Fruit fly (Drosophila melanogaster): ENCODE data around the gene OtopLa.

DNA sequence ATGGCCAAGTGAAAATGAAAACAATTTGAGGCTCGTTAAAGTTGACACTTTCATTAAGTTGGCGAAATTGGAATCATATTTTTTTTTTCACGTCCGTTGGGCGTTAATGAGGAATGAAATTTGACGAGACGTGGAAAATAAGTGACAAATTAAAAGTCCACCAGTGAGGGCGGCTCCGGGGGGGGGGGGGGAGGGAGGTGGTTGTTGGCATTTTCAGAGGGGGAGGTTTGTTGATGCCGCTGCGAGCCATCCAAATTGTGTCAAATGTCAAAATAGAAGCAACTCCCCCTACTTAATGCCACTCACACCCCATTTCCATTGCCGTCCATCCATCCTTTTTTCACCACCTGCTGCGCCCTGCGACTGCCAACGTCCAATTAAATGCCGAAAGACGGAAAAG lies 61.3 kb downstream of the OtopLa start:
- TF ChIP-seq insv (optimal IDR thresholded peaks at IDR 0.05): no peak
- TF ChIP-seq ttk (optimal IDR thresholded peaks at IDR 0.05): no peak

All from Kc167 (cell line).